Worm (Caenorhabditis elegans): ENCODE data around the gene T14G8.4.

DNA sequence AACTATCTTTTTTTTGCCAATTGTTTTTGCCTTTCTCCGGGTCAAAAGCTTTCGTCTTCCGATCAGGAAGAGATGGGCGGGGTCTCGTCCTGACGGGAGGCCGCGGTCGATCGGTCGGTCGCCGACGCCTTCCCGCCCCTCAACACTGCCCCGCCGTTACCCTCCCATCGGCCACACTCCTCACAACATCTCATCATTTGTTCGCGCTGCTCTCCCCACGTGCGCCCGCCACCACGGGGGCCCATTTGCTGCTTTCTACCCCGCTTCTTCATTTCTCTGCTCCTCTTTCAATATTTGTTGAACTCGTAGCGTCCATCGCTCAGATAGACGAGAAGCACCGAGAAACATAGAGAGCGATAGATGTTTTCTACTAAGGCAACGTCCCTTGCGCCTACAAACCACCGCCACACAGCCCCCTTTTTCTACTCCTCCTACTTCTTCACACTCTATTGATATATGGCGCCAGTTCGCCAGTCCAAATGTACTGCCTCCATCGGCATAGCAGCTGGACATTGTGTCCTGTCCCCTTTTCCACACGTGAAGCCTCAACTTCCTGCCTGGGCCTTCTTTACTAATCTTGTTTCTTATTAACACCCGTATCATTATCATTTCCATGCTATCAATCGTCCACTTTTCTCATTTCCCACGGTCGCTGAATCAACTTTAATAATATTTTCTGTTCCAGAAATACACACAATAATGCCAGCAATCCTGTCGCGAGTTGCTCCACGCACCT, 13.3 kb upstream of the T14G8.4 start, which contains the start of gene bcat-1:
- TF ChIP-seq him-1 (tag; optimal IDR thresholded peaks at IDR 0.05) (peak; percentile 16), W03F9.2 (tag; optimal IDR thresholded peaks at IDR 0.05) (no peak), dao-5 (tag; optimal IDR thresholded peaks at IDR 0.05) (no peak)
